Worm (Caenorhabditis elegans) whole organism, midembryonic: ENCODE data around the gene C40C9.3.

Experiments used
- flt-1 ChIP-seq: fragments of 200-800 bp; sonication (Bioruptor generic); IDR thresholded peaks from 2 replicates; pipeline ENCODE4 v1.3.6; 2022; ENCODE audit warnings: missing genetic modification characterization, missing compliant biosample characterization
- klf-2 ChIP-seq: fragments of 200-800 bp; sonication (Bioruptor generic); conservative IDR thresholded peaks from 2 replicates; pipeline ENCODE4 v1.3.6; 2022; ENCODE audit warnings: missing genetic modification reagents, missing genetic modification characterization, missing compliant biosample characterization

ce11 chrX:13603826-13604225 lies 43.6 kb upstream of the C40C9.3 start, which contains the start of gene F54B11.8:
- TF ChIP-seq flt-1 (GFP tag; lab: Robert Waterston, UW) (no peak), klf-2 (GFP tag; lab: Robert Waterston, UW) (no peak)
